Worm (Caenorhabditis elegans): Measurements from ENCODE around the gene F13D12.8.

Gene F13D12.8

DNA sequence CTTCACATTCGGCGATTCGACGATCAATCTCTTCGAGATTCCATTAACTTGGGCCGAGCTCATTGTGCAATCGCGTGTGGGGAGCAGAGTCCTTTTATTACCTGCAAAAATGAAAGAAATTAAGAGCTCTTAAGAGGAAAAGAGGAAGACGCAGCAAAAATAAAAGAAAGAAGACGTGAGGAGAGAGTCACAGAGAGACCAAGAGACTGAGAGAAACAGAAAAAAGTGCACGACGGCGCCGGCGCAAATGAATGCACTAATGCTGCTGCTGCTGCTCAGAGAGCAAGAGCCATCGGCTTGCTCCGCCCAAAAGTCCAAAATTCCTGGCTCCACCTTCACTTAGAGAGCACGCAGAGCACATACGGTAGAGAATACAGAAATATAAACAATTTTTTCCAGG is 32.2 kb downstream of the F13D12.8 start, which contains the start of gene inos-1:
TSS of gene inos-1 (minus strand) at position 101 of the 400 bp plus-strand sequence.
- no peak for TF ChIP-seq nhr-111 (GFP tag; optimal IDR thresholded peaks at IDR 0.05)
- TF ChIP-seq lin-15B (tag; optimal IDR thresholded peaks at IDR 0.05) = no peak
- no peak for TF ChIP-seq zfp-2 (tag; optimal IDR thresholded peaks at IDR 0.05)
- TF ChIP-seq lin-1 (GFP tag; IDR thresholded peaks at IDR 0.05) = no peak
- no peak for TF ChIP-seq snpc-4 (tag; optimal IDR thresholded peaks at IDR 0.05)
- no peak for TF ChIP-seq Y5F2A.4 (GFP tag; optimal IDR thresholded peaks at IDR 0.05)
- TF ChIP-seq nhr-10 (tag; optimal IDR thresholded peaks at IDR 0.05) = no peak
- no peak for TF ChIP-seq zip-2 (tag; optimal IDR thresholded peaks at IDR 0.05)
- no peak for TF ChIP-seq nhr-6 (tag; optimal IDR thresholded peaks at IDR 0.05)
- TF ChIP-seq mdl-1 (tag; optimal IDR thresholded peaks at IDR 0.05) = no peak
- TF ChIP-seq daf-8 (GFP tag; IDR thresholded peaks at IDR 0.05) = no peak
- TF ChIP-seq nhr-41 (GFP tag; IDR thresholded peaks at IDR 0.05) = no peak
- no peak for TF ChIP-seq sdz-12 (GFP tag; optimal IDR thresholded peaks at IDR 0.05)
- TF ChIP-seq ctbp-1 (GFP tag; IDR thresholded peaks at IDR 0.05) = no peak
- no peak for TF ChIP-seq cey-2 (tag; optimal IDR thresholded peaks at IDR 0.05; ENCODE audit: borderline replicate concordance, insufficient read depth)

DNA sequence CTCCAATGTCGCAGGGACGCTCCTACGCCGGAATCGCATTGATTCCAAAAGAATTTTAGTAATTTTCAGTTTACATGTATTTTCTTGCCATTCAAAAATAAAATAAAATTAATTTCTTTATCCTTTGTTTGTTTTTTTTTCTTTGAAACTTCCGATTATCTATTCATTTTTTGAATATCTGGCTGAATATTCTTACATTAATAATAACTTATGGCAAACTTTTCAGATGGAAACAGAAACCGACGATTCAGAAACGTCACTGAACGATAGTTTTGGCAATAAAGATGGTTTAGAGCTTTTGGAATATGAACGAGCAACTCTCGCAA is 36.5 kb downstream of the F13D12.8 start, which contains the start of gene xpf-1:
TSS of gene xpf-1 (plus strand) at position 227 of the 326 bp plus-strand sequence.
- TF ChIP-seq lir-3 (tag; optimal IDR thresholded peaks at IDR 0.05) = no peak

ce11 chrII:11695161-11695944 is 37.0 kb downstream of the F13D12.8 start, which contains the start of gene tars-1:
TSS of gene tars-1 (minus strand) at chrII:11695657.
- TF ChIP-seq zfp-3 (GFP tag; conservative IDR thresholded peaks at IDR 0.05) (0 out of 2 replicates have a peak, but pooled peaks have one; percentile 32), hmg-1.1 (GFP tag; IDR thresholded peaks at IDR 0.05) (peak; percentile 9; the same call in 1 of the 2 replicates), nhr-42 (GFP tag; IDR thresholded peaks at IDR 0.05) (0 out of 2 replicates have a peak, but pooled peaks have one; percentile 22), F49E8.2 (tag; optimal IDR thresholded peaks at IDR 0.05; ENCODE audit: borderline replicate concordance) (peak; percentile 18), dve-1 (tag; optimal IDR thresholded peaks at IDR 0.05; ENCODE audit: insufficient read depth) (peak; percentile 15), unc-130 (GFP tag; optimal IDR thresholded peaks at IDR 0.05) (peak; percentile 14), lin-38 (GFP tag; IDR thresholded peaks at IDR 0.05) (peak; percentile 68)

DNA sequence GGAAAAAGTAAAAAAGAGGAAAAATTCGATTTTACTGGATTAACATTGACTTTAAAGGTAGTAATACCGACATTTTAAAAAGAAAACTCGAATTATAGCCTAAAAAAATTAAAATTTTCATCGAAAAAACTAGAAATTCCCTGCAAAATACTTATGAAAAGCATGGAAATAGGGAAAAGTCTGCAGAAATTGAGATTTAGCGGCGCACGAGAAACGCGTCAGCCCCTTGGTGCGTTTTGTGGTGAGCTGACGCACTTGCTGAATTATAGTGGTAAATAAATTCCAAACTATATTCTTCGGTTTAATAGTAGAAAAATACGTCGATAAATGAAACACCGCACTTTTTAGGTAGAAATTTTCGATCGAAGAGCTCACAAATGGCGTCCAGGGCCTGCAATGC is 38.0 kb downstream of the F13D12.8 start:
- no peak for TF ChIP-seq ama-1 (optimal IDR thresholded peaks at IDR 0.05)
- TF ChIP-seq vab-7 (GFP tag; IDR thresholded peaks at IDR 0.05) = no peak
- TF ChIP-seq php-3 (GFP tag; IDR thresholded peaks at IDR 0.05) = no peak
- no peak for TF ChIP-seq nhr-48 (tag; optimal IDR thresholded peaks at IDR 0.05)
- TF ChIP-seq F37D6.2 (tag; optimal IDR thresholded peaks at IDR 0.05) = no peak
- peak; percentile 25 for TF ChIP-seq hlh-11 (tag; optimal IDR thresholded peaks at IDR 0.05)
- peak; percentile 29 for TF ChIP-seq lin-13 (GFP tag; optimal IDR thresholded peaks at IDR 0.05)
- TF ChIP-seq dmd-6 (GFP tag; IDR thresholded peaks at IDR 0.05) = no peak
- TF ChIP-seq mdl-1 (tag; optimal IDR thresholded peaks at IDR 0.05) = no peak
- no peak for TF ChIP-seq spr-1 (tag; optimal IDR thresholded peaks at IDR 0.05)
- peak in 1 of 2 experiments; percentile 42 for TF ChIP-seq unc-62 (GFP tag; optimal IDR thresholded peaks at IDR 0.05 in 1 of 2)
- no peak for TF ChIP-seq unc-62 (tag; optimal IDR thresholded peaks at IDR 0.05)
- TF ChIP-seq nhr-77 (tag; optimal IDR thresholded peaks at IDR 0.05) = peak; percentile 1
- no peak for TF ChIP-seq tag-97 (GFP tag; IDR thresholded peaks at IDR 0.05)
- no peak for TF ChIP-seq madf-5 (GFP tag; IDR thresholded peaks at IDR 0.05)
- TF ChIP-seq lin-39 (tag; optimal IDR thresholded peaks at IDR 0.05) = no peak
- no peak for TF ChIP-seq sdz-12 (GFP tag; optimal IDR thresholded peaks at IDR 0.05)
- no peak for TF ChIP-seq jun-1 (tag; optimal IDR thresholded peaks at IDR 0.05)
- no peak for TF ChIP-seq mxl-3 (GFP tag; optimal IDR thresholded peaks at IDR 0.05)
- TF ChIP-seq hif-1 (tag; optimal IDR thresholded peaks at IDR 0.05) = no peak
- peak; percentile 96 for TF ChIP-seq aha-1 (tag)
- TF ChIP-seq pha-4 (GFP tag; IDR thresholded peaks at IDR 0.05) = no peak
- no peak for TF ChIP-seq pha-4 (tag; optimal IDR thresholded peaks at IDR 0.05)
- TF ChIP-seq dmd-8 (GFP tag; IDR thresholded peaks at IDR 0.05) = no peak
- TF ChIP-seq lin-38 (GFP tag; IDR thresholded peaks at IDR 0.05) = peak; percentile 31; the same call in 1 of the 2 replicates
- TF ChIP-seq daf-8 (GFP tag; IDR thresholded peaks at IDR 0.05) = no peak
- no peak for TF ChIP-seq attf-4 (tag; optimal IDR thresholded peaks at IDR 0.05)

Measured in whole organism, L4 larva.